Fruit fly (Drosophila melanogaster) Kc167 (cell line): ENCODE data around the gene Nrx-IV.

ENCODE experiments used
- Myc ChIP-seq: fragments of >200 bp; optimal IDR thresholded peaks from 2 replicates; lab custom pipeline; 2017; ENCODE audit warnings: missing external identifiers
- insv ChIP-seq: fragments of >200 bp; optimal IDR thresholded peaks from 3 replicates; lab custom pipeline; 2018; ENCODE audit warnings: missing external identifiers

dm6 chr3L:12146970-12147369 lies 651 bp downstream of the Nrx-IV start:
- no peak for TF ChIP-seq Myc (lab: Kevin White, UChicago)
- no peak for TF ChIP-seq insv (lab: Kevin White, UChicago)
